Fruit fly (Drosophila melanogaster) Kc167 (cell line): ENCODE data around the gene Mlc2.

ENCODE experiments used
- Myc ChIP-seq: fragments of >200 bp; optimal IDR thresholded peaks from 2 replicates; lab custom pipeline; 2017; ENCODE audit warnings: missing external identifiers
- Sin3A ChIP-seq: fragments of >200 bp; optimal IDR thresholded peaks from 2 replicates; lab custom pipeline; 2018; ENCODE audit warnings: missing external identifiers
- h ChIP-seq: fragments of >200 bp; optimal IDR thresholded peaks from 3 replicates; lab custom pipeline; 2018; ENCODE audit warnings: missing external identifiers
- insv ChIP-seq: fragments of >200 bp; optimal IDR thresholded peaks from 3 replicates; lab custom pipeline; 2018; ENCODE audit warnings: missing external identifiers
- psq ChIP-seq: fragments of >200 bp; optimal IDR thresholded peaks from 2 replicates; lab custom pipeline; 2017; ENCODE audit warnings: missing external identifiers
- ttk ChIP-seq: sonication (Bioruptor generic); optimal IDR thresholded peaks from 2 replicates; lab custom pipeline; 2017; ENCODE audit warnings: missing external identifiers

- TF ChIP-seq Sin3A (no peak), ttk (lab: Kevin White, UChicago) (no peak), Myc (lab: Kevin White, UChicago) (no peak), h (lab: Kevin White, UChicago) (no peak), psq (lab: Kevin White, UChicago) (no peak), insv (no peak)
Observed at dm6 chr3R:30202898-30203103, 28.4 kb upstream of the Mlc2 start, which contains the start of gene CG9743.
